Worm (Caenorhabditis elegans): ENCODE data around the gene F37B4.15.

DNA sequence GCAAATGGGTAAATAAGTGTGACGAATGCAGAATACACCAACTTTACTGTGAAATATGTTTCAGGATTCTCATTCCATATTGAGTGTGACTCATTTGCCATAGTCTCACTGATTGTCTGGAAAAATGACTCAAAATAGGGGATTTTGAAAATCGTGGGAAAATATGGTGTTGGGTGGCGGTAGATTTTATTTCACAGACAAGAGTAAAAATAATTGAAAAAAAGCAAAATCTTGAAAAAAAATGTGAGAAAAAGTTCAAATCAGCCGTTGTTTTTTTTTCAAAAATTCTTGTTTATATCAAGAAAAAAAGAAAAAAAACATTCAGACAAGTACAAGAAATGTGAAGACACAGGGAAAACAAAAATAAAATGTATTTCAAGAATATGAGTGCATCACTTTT, 30.6 kb downstream of the F37B4.15 start, which contains the start of gene srh-38:
- no peak for TF ChIP-seq cnd-1 (tag; optimal IDR thresholded peaks at IDR 0.05)
- no peak for TF ChIP-seq nhr-12 (tag; optimal IDR thresholded peaks at IDR 0.05)
- TF ChIP-seq nhr-76 (tag; optimal IDR thresholded peaks at IDR 0.05), result no peak
- no peak for TF ChIP-seq drap-1 (GFP tag; optimal IDR thresholded peaks at IDR 0.05)
- no peak for TF ChIP-seq mep-1 (tag; optimal IDR thresholded peaks at IDR 0.05)
- no peak for TF ChIP-seq unc-62 (GFP tag; optimal IDR thresholded peaks at IDR 0.05)
- TF ChIP-seq flh-1 (GFP tag; optimal IDR thresholded peaks at IDR 0.05), result no peak
- no peak for TF ChIP-seq unc-39 (tag; optimal IDR thresholded peaks at IDR 0.05)
- no peak for TF ChIP-seq sptf-1 (tag; optimal IDR thresholded peaks at IDR 0.05)
- TF ChIP-seq pha-4 (tag; optimal IDR thresholded peaks at IDR 0.05), result no peak
- no peak for TF ChIP-seq snpc-4 (tag; optimal IDR thresholded peaks at IDR 0.05)
- no peak for TF ChIP-seq lin-13 (tag; optimal IDR thresholded peaks at IDR 0.05)
- no peak for TF ChIP-seq nhr-237 (tag; optimal IDR thresholded peaks at IDR 0.05)
- no peak for TF ChIP-seq lin-32 (GFP tag; optimal IDR thresholded peaks at IDR 0.05)

Measured in whole organism, mixed stage, embryonic.